Fruit fly (Drosophila melanogaster) whole organism, embryonic: ENCODE data around the gene CG15422.
A peak's percentile ranks its signal among the peaks of the same experiment; 100 is the strongest.

Experiments
- Ada2b ChIP-seq: fragments of 200-800 bp; sonication (Bioruptor generic); IDR thresholded peaks from 2 replicates; pipeline ENCODE4 v1.3.6; 2022; ENCODE audit warnings: missing biosample characterization, missing genetic modification characterization
- Asciz ChIP-seq: fragments of 200-800 bp; sonication (Bioruptor generic); optimal IDR thresholded peaks from 2 replicates; lab custom pipeline; 2017; ENCODE audit warnings: missing biosample characterization, mild to moderate bottlenecking, missing genetic modification characterization, missing genetic modification reagents
- Awh ChIP-seq: fragments of 200-800 bp; sonication (Bioruptor generic); IDR thresholded peaks from 2 replicates; pipeline ENCODE4, ENCODE4 v1.3.6; 2022; ENCODE audit warnings: missing biosample characterization, missing genetic modification characterization
- B-H2 ChIP-seq: fragments of 200-800 bp; sonication (Bioruptor generic); optimal IDR thresholded peaks from 2 replicates; lab custom pipeline; 2018; ENCODE audit warnings: missing biosample characterization, mild to moderate bottlenecking, missing genetic modification characterization
- Bteb2 ChIP-seq: fragments of 200-800 bp; sonication (Bioruptor generic); optimal IDR thresholded peaks from 2 replicates; lab custom pipeline; 2016; ENCODE audit warnings: missing biosample characterization, missing genetic modification characterization
- CG10147 ChIP-seq: fragments of 200-800 bp; sonication (Bioruptor generic); optimal IDR thresholded peaks from 2 replicates; lab custom pipeline; 2019; ENCODE audit warnings: missing biosample characterization, mild to moderate bottlenecking, missing genetic modification characterization, moderate library complexity
- CG1024 ChIP-seq: fragments of 200-800 bp; sonication (Bioruptor generic); IDR thresholded peaks from 2 replicates; pipeline ENCODE4 v1.3.6; 2022; ENCODE audit warnings: missing biosample characterization, missing genetic modification characterization
- CG10321 ChIP-seq: fragments of 200-800 bp; sonication (Bioruptor generic); IDR thresholded peaks from 2 replicates; pipeline ENCODE4 v1.3.6; 2022; ENCODE audit warnings: missing biosample characterization, missing genetic modification characterization
- CG11085 ChIP-seq: fragments of 200-800 bp; sonication (Bioruptor generic); IDR thresholded peaks from 2 replicates; pipeline ENCODE4 v1.3.6; 2022; ENCODE audit warnings: missing biosample characterization, missing genetic modification characterization
- CG11247 ChIP-seq: fragments of 200-800 bp; sonication (Bioruptor generic); IDR thresholded peaks from 2 replicates; pipeline ENCODE4 v1.3.6; 2022; ENCODE audit warnings: missing biosample characterization, missing genetic modification characterization
- CG11504 ChIP-seq: fragments of 200-800 bp; sonication (Bioruptor generic); optimal IDR thresholded peaks from 3 replicates; lab custom pipeline; 2019; ENCODE audit warnings: missing biosample characterization, mild to moderate bottlenecking, missing genetic modification characterization, moderate library complexity
- CG15011 ChIP-seq: fragments of 200-800 bp; sonication (Bioruptor generic); optimal IDR thresholded peaks from 3 replicates; lab custom pipeline; 2018; ENCODE audit warnings: missing biosample characterization, mild to moderate bottlenecking, missing genetic modification characterization
- CG15269 ChIP-seq: fragments of 200-800 bp; sonication (Bioruptor generic); optimal IDR thresholded peaks from 2 replicates; lab custom pipeline; 2018; ENCODE audit warnings: missing biosample characterization, mild to moderate bottlenecking, missing genetic modification characterization, moderate library complexity
- CG15601 ChIP-seq: fragments of 200-800 bp; sonication (Bioruptor generic); optimal IDR thresholded peaks from 3 replicates; lab custom pipeline; 2019; ENCODE audit warnings: missing biosample characterization, mild to moderate bottlenecking, missing genetic modification characterization, moderate library complexity
- CG18262 ChIP-seq: fragments of 200-800 bp; optimal IDR thresholded peaks from 3 replicates; lab custom pipeline; 2019; ENCODE audit warnings: missing biosample characterization, mild to moderate bottlenecking, missing genetic modification characterization, moderate library complexity
- CG2712 ChIP-seq: fragments of 200-800 bp; optimal IDR thresholded peaks from 3 replicates; lab custom pipeline; 2019; ENCODE audit warnings: missing biosample characterization, mild to moderate bottlenecking, missing genetic modification characterization, moderate library complexity
- CG30403 ChIP-seq: fragments of 200-800 bp; sonication (Bioruptor generic); optimal IDR thresholded peaks from 3 replicates; lab custom pipeline; 2016; ENCODE audit warnings: missing biosample characterization, missing genetic modification characterization
- CG33557 ChIP-seq: fragments of 200-800 bp; sonication (Bioruptor generic); optimal IDR thresholded peaks from 2 replicates; lab custom pipeline; 2019; ENCODE audit warnings: missing biosample characterization, mild to moderate bottlenecking, missing genetic modification characterization, moderate library complexity
- CG34422 ChIP-seq: fragments of 200-800 bp; sonication (Bioruptor generic); IDR thresholded peaks from 3 replicates; pipeline ENCODE4 v1.3.6; 2022; ENCODE audit warnings: missing biosample characterization, missing genetic modification characterization
- CG4282 ChIP-seq: fragments of 200-800 bp; sonication (Bioruptor generic); optimal IDR thresholded peaks from 2 replicates; lab custom pipeline; 2016; ENCODE audit warnings: missing biosample characterization, missing genetic modification characterization
- CG4424 ChIP-seq: fragments of 200-800 bp; sonication (Bioruptor generic); optimal IDR thresholded peaks from 3 replicates; lab custom pipeline; 2016; ENCODE audit warnings: missing biosample characterization, missing genetic modification characterization
- CG5180 ChIP-seq: fragments of 200-800 bp; sonication (Bioruptor generic); optimal IDR thresholded peaks from 3 replicates; lab custom pipeline; 2017; ENCODE audit warnings: missing biosample characterization, missing genetic modification characterization, mild to moderate bottlenecking, moderate library complexity, missing genetic modification reagents
- CG6791 ChIP-seq: fragments of 200-800 bp; sonication (Bioruptor generic); IDR thresholded peaks from 3 replicates; pipeline ENCODE4 v1.3.6; 2022; ENCODE audit warnings: missing biosample characterization, missing genetic modification characterization; ENCODE audit not compliant: partially characterized antibody
- CG8924 ChIP-seq: fragments of 200-800 bp; optimal IDR thresholded peaks from 3 replicates; lab custom pipeline; 2019; ENCODE audit warnings: missing biosample characterization, mild to moderate bottlenecking, missing genetic modification characterization, moderate library complexity
- CTCF ChIP-seq: fragments of 200-800 bp; sonication (Bioruptor generic); optimal IDR thresholded peaks from 2 replicates; lab custom pipeline; 2017; ENCODE audit warnings: missing biosample characterization, mild to moderate bottlenecking, missing genetic modification characterization, moderate library complexity
- Eip74EF ChIP-seq, 2 experiments: fragments of 200-800 bp in 1 of 2; fragments of >200 bp in 1 of 2; sonication (Bioruptor generic) in 1 of 2; optimal IDR thresholded peaks; 2 replicates each; lab custom pipeline; 2017 to 2019; ENCODE audit warnings: missing biosample characterization in 2 of 2, missing genetic modification characterization in 2 of 2, mild to moderate bottlenecking in 1 of 2, moderate library complexity in 1 of 2
- Fer3 ChIP-seq: fragments of 200-800 bp; sonication (Bioruptor generic); optimal IDR thresholded peaks from 2 replicates; lab custom pipeline; 2018; ENCODE audit warnings: missing biosample characterization, mild to moderate bottlenecking, missing genetic modification characterization, moderate library complexity
- HLHmδ ChIP-seq: fragments of 200-800 bp; sonication (Bioruptor generic); optimal IDR thresholded peaks from 2 replicates; lab custom pipeline; 2018; ENCODE audit warnings: missing biosample characterization, mild to moderate bottlenecking, missing genetic modification characterization, moderate library complexity
- Hr78 ChIP-seq, 2 experiments: fragments of 200-800 bp in 1 of 2; fragments of >200 bp in 1 of 2; sonication (Bioruptor generic) in 1 of 2; optimal IDR thresholded peaks; 2 replicates each; lab custom pipeline; 2017 to 2019; ENCODE audit warnings: missing biosample characterization in 2 of 2, missing genetic modification characterization in 2 of 2, mild to moderate bottlenecking in 1 of 2, moderate library complexity in 1 of 2
- Lpt ChIP-seq: fragments of >200 bp; optimal IDR thresholded peaks from 2 replicates; lab custom pipeline; 2018; ENCODE audit warnings: missing biosample characterization, missing genetic modification characterization
- Meics ChIP-seq: fragments of 200-800 bp; sonication (Bioruptor generic); optimal IDR thresholded peaks from 2 replicates; lab custom pipeline; 2017; ENCODE audit warnings: missing biosample characterization, mild to moderate bottlenecking, missing genetic modification characterization
- Mrtf ChIP-seq: fragments of 200-800 bp; sonication (Bioruptor generic); IDR thresholded peaks from 3 replicates; pipeline ENCODE4 v1.3.6; 2022; ENCODE audit warnings: missing biosample characterization, missing genetic modification characterization
- Ravus ChIP-seq: fragments of 200-800 bp; sonication (Bioruptor generic); IDR thresholded peaks from 2 replicates; pipeline ENCODE4 v1.3.6; 2022; ENCODE audit warnings: missing biosample characterization, missing genetic modification characterization
- Rfx ChIP-seq: fragments of 200-800 bp; sonication (Bioruptor generic); IDR thresholded peaks from 2 replicates; pipeline ENCODE4 v1.3.6; 2022; ENCODE audit warnings: missing biosample characterization, missing genetic modification characterization
- aop ChIP-seq: fragments of 200-800 bp; sonication (Bioruptor generic); IDR thresholded peaks from 2 replicates; pipeline ENCODE4 v1.3.6; 2022; ENCODE audit warnings: missing biosample characterization, missing genetic modification characterization
- cg ChIP-seq: fragments of 200-800 bp; sonication (Bioruptor generic); optimal IDR thresholded peaks from 3 replicates; lab custom pipeline; 2019; ENCODE audit warnings: missing biosample characterization, mild to moderate bottlenecking, missing genetic modification characterization, moderate library complexity
- chinmo ChIP-seq: fragments of 200-800 bp; sonication (Bioruptor generic); IDR thresholded peaks from 4 replicates; pipeline ENCODE4 v1.3.6; 2022; ENCODE audit warnings: missing biosample characterization, missing genetic modification characterization; ENCODE audit not compliant: partially characterized antibody
- dmrt99B ChIP-seq: fragments of 200-800 bp; sonication (Bioruptor generic); optimal IDR thresholded peaks from 2 replicates; lab custom pipeline; 2018; ENCODE audit warnings: missing biosample characterization, mild to moderate bottlenecking, missing genetic modification characterization, moderate library complexity
- fd3F ChIP-seq: fragments of 200-800 bp; sonication (Bioruptor generic); optimal IDR thresholded peaks from 2 replicates; lab custom pipeline; 2018; ENCODE audit warnings: missing biosample characterization, mild to moderate bottlenecking, missing genetic modification characterization, moderate library complexity
- gcm ChIP-seq: fragments of 200-800 bp; sonication (Bioruptor generic); optimal IDR thresholded peaks from 2 replicates; lab custom pipeline; 2019; ENCODE audit warnings: missing biosample characterization, mild to moderate bottlenecking, missing genetic modification characterization, moderate library complexity
- ham ChIP-seq: fragments of 200-800 bp; sonication (Bioruptor generic); IDR thresholded peaks from 2 replicates; pipeline ENCODE4 v1.3.6; 2022; ENCODE audit warnings: missing biosample characterization, missing genetic modification characterization
- hbn ChIP-seq: fragments of 200-800 bp; sonication (Bioruptor generic); IDR thresholded peaks from 2 replicates; pipeline ENCODE4 v1.3.6; 2022; ENCODE audit warnings: missing biosample characterization, missing genetic modification characterization; ENCODE audit not compliant: partially characterized antibody
- salm ChIP-seq: fragments of 200-800 bp; sonication (Bioruptor generic); optimal IDR thresholded peaks from 2 replicates; lab custom pipeline; 2018; ENCODE audit warnings: missing biosample characterization, mild to moderate bottlenecking, missing genetic modification characterization
- schlank ChIP-seq: fragments of 200-800 bp; sonication (Bioruptor generic); optimal IDR thresholded peaks from 2 replicates; lab custom pipeline; 2018; ENCODE audit warnings: missing biosample characterization, mild to moderate bottlenecking, missing genetic modification characterization
- scrt ChIP-seq: fragments of 200-800 bp; sonication (Bioruptor generic); optimal IDR thresholded peaks from 2 replicates; lab custom pipeline; 2018; ENCODE audit warnings: missing biosample characterization, mild to moderate bottlenecking, missing genetic modification characterization, moderate library complexity
- sim ChIP-seq: fragments of 200-800 bp; sonication (Bioruptor generic); IDR thresholded peaks from 2 replicates; pipeline ENCODE4 v1.3.6; 2022; ENCODE audit warnings: missing biosample characterization, missing genetic modification characterization
- tna ChIP-seq: fragments of 200-800 bp; sonication (Bioruptor generic); IDR thresholded peaks from 2 replicates; pipeline ENCODE4 v1.3.6; 2022; ENCODE audit warnings: missing biosample characterization, missing genetic modification characterization; ENCODE audit not compliant: partially characterized antibody
- tup ChIP-seq: fragments of 200-800 bp; sonication (Bioruptor generic); optimal IDR thresholded peaks from 2 replicates; lab custom pipeline; 2016; ENCODE audit warnings: missing biosample characterization, mild to moderate bottlenecking, missing genetic modification characterization, moderate library complexity
- vnd ChIP-seq: fragments of 200-800 bp; sonication (Bioruptor generic); IDR thresholded peaks from 3 replicates; pipeline ENCODE4 v1.3.6; 2022; ENCODE audit warnings: missing biosample characterization, missing genetic modification characterization; ENCODE audit not compliant: partially characterized antibody

Gene CG15422

dm6 chr2L:4045185-4045814 lies 40.5 kb downstream of the CG15422 start (continued):
- TF ChIP-seq CG6791 (GFP tag; lab: Robert Waterston, UW) = no peak
- TF ChIP-seq fd3F = no peak
- TF ChIP-seq CG11504 (tag; lab: Kevin White, UChicago) = peak; percentile 68
- TF ChIP-seq Fer3 (tag; lab: Kevin White, UChicago) = peak; percentile 9
- TF ChIP-seq HLHmδ (GFP tag; lab: Kevin White, UChicago) = no peak
- TF ChIP-seq ham (GFP tag; lab: Robert Waterston, UW) = no peak
- TF ChIP-seq CG11085 (GFP tag; lab: Robert Waterston, UW) = no peak
- TF ChIP-seq Bteb2 (GFP tag; lab: Kevin White, UChicago) = peak; percentile 10
- TF ChIP-seq Awh (GFP tag; lab: Robert Waterston, UW) = peak; percentile 58; the same call in 1 of the 2 replicates
- peak; percentile 79 for TF ChIP-seq CG4424
- no peak for TF ChIP-seq Ravus (GFP tag; lab: Robert Waterston, UW)
- TF ChIP-seq CG8924 (tag; lab: Kevin White, UChicago) = peak; percentile 52
- no peak for TF ChIP-seq Ada2b (GFP tag; lab: Robert Waterston, UW)
- no peak for TF ChIP-seq tup (GFP tag; lab: Kevin White, UChicago)
- no peak for TF ChIP-seq tna (GFP tag; lab: Robert Waterston, UW)
- TF ChIP-seq CG15011 = no peak
- peak; percentile 69 for TF ChIP-seq CG30403
- TF ChIP-seq CG10147 (GFP tag; lab: Kevin White, UChicago) = no peak
- TF ChIP-seq Mrtf (GFP tag; lab: Robert Waterston, UW) = no peak; the same call in 2 of the 3 replicates
- TF ChIP-seq Rfx (GFP tag; lab: Robert Waterston, UW) = no peak
- TF ChIP-seq B-H2 = no peak
- TF ChIP-seq chinmo (GFP tag; lab: Robert Waterston, UW) = no peak
- no peak; the same call in 2 of the 3 replicates for TF ChIP-seq CG34422 (GFP tag; lab: Robert Waterston, UW)
- TF ChIP-seq CG15601 (tag; lab: Kevin White, UChicago) = peak; percentile 65
- peak in 1 of 2 experiments; percentile 40 for TF ChIP-seq Eip74EF (GFP tag; optimal IDR thresholded peaks at IDR 0.05; lab: Kevin White, UChicago)
- no peak for TF ChIP-seq schlank (tag; lab: Kevin White, UChicago)
- TF ChIP-seq Asciz (GFP tag; lab: Kevin White, UChicago) = peak; percentile 42
- TF ChIP-seq CG15269 (tag; lab: Kevin White, UChicago) = no peak
- peak; percentile 50 for TF ChIP-seq gcm
- no peak for TF ChIP-seq Lpt (GFP tag; lab: Kevin White, UChicago)
- no peak for TF ChIP-seq cg
- peak; percentile 45 for TF ChIP-seq CG1024 (GFP tag; lab: Robert Waterston, UW)
- 0 out of 2 replicates have a peak, but pooled peaks have one; percentile 38 for TF ChIP-seq CG10321 (GFP tag; lab: Robert Waterston, UW)
- 0 out of 2 replicates have a peak, but pooled peaks have one; percentile 42 for TF ChIP-seq sim (GFP tag; lab: Robert Waterston, UW)
- TF ChIP-seq salm (tag; lab: Kevin White, UChicago) = peak; percentile 12
- TF ChIP-seq CG2712 (tag; lab: Kevin White, UChicago) = peak; percentile 87
- TF ChIP-seq Meics (GFP tag; lab: Kevin White, UChicago) = no peak
- TF ChIP-seq aop (GFP tag; lab: Robert Waterston, UW) = 0 out of 2 replicates have a peak, but pooled peaks have one; percentile 15
- TF ChIP-seq hbn (GFP tag; lab: Robert Waterston, UW) = no peak
- peak; percentile 63 for TF ChIP-seq dmrt99B
- no peak for TF ChIP-seq vnd (GFP tag; lab: Robert Waterston, UW)
- TF ChIP-seq CTCF (GFP tag; lab: Kevin White, UChicago) = no peak
- TF ChIP-seq CG5180 (GFP tag; lab: Kevin White, UChicago) = no peak
- no peak for TF ChIP-seq scrt (GFP tag; lab: Kevin White, UChicago)
- no peak for TF ChIP-seq CG11247 (GFP tag; lab: Robert Waterston, UW)
- TF ChIP-seq CG4282 (GFP tag; lab: Kevin White, UChicago) = no peak
- peak; percentile 71 for TF ChIP-seq CG33557
- TF ChIP-seq Hr78 (GFP tag; optimal IDR thresholded peaks at IDR 0.05; lab: Kevin White, UChicago) = peak in 1 of 2 experiments; percentile 31
- peak; percentile 85 for TF ChIP-seq CG18262 (tag; lab: Kevin White, UChicago)
